Worm (Caenorhabditis elegans) whole organism, late embryonic: ENCODE data around the gene ZK354.8.

ENCODE experiments used
- C08G9.2 ChIP-seq: sonication (generic microtip); optimal IDR thresholded peaks from 2 replicates; lab custom pipeline; 2016; ENCODE audit warnings: mild to moderate bottlenecking, missing genetic modification characterization, moderate library complexity, missing compliant biosample characterization
- F13H6.1 ChIP-seq: sonication (generic microtip); optimal IDR thresholded peaks from 2 replicates; lab custom pipeline; 2016; ENCODE audit warnings: missing genetic modification characterization, missing compliant biosample characterization
- K02D7.2 ChIP-seq: sonication (generic microtip); optimal IDR thresholded peaks from 2 replicates; lab custom pipeline; 2017; ENCODE audit warnings: mild to moderate bottlenecking, missing genetic modification characterization, missing compliant biosample characterization
- K09A11.1 ChIP-seq: sonication (generic microtip); optimal IDR thresholded peaks from 2 replicates; lab custom pipeline; 2017; ENCODE audit warnings: antibody characterized with exemption, mild to moderate bottlenecking, missing genetic modification characterization, missing compliant biosample characterization; ENCODE audit not compliant: insufficient read depth
- T23F11.4 ChIP-seq: fragments of 200-800 bp; sonication (Bioruptor generic); optimal IDR thresholded peaks from 2 replicates; lab custom pipeline; 2018; ENCODE audit warnings: mild to moderate bottlenecking, missing genetic modification characterization, missing compliant biosample characterization
- Y22D7AL.16 ChIP-seq: sonication (generic microtip); optimal IDR thresholded peaks from 2 replicates; lab custom pipeline; 2016; ENCODE audit warnings: missing genetic modification characterization, missing compliant biosample characterization
- ahr-1 ChIP-seq: sonication (generic microtip); optimal IDR thresholded peaks from 2 replicates; lab custom pipeline; 2016; ENCODE audit warnings: missing genetic modification characterization, missing compliant biosample characterization
- ama-1 ChIP-seq: fragments of 150-350 bp; optimal IDR thresholded peaks from 2 replicates; lab custom pipeline; 2014
- ceh-14 ChIP-seq: sonication (generic microtip); optimal IDR thresholded peaks from 2 replicates; lab custom pipeline; 2016; ENCODE audit warnings: missing genotype, missing genetic modification characterization, missing compliant biosample characterization
- ceh-18 ChIP-seq: sonication (generic microtip); optimal IDR thresholded peaks from 2 replicates; lab custom pipeline; 2016; ENCODE audit warnings: missing genetic modification characterization, missing compliant biosample characterization
- ceh-19 ChIP-seq: fragments of 200-800 bp; sonication (Bioruptor generic); optimal IDR thresholded peaks from 2 replicates; lab custom pipeline; 2018; ENCODE audit warnings: mild to moderate bottlenecking, missing genetic modification characterization, missing compliant biosample characterization
- ceh-2 ChIP-seq: sonication (generic microtip); optimal IDR thresholded peaks from 2 replicates; lab custom pipeline; 2016; ENCODE audit warnings: missing genotype, missing genetic modification characterization, missing compliant biosample characterization
- ceh-22 ChIP-seq: sonication (generic microtip); optimal IDR thresholded peaks from 2 replicates; lab custom pipeline; 2017; ENCODE audit warnings: missing biosample characterization, missing genetic modification characterization
- ceh-24 ChIP-seq: sonication (generic microtip); optimal IDR thresholded peaks from 2 replicates; lab custom pipeline; 2016; ENCODE audit warnings: mild to moderate bottlenecking, missing genetic modification characterization, missing compliant biosample characterization
- ceh-31 ChIP-seq: sonication (generic microtip); optimal IDR thresholded peaks from 2 replicates; lab custom pipeline; 2016; ENCODE audit warnings: missing genetic modification characterization, missing compliant biosample characterization
- ceh-34 ChIP-seq: sonication (generic microtip); optimal IDR thresholded peaks from 2 replicates; lab custom pipeline; 2016; ENCODE audit warnings: mild to moderate bottlenecking, missing genetic modification characterization, missing compliant biosample characterization
- ceh-45 ChIP-seq: fragments of 200-800 bp; sonication (Bioruptor generic); IDR thresholded peaks from 2 replicates; pipeline ENCODE4 v1.3.6; 2022; ENCODE audit warnings: missing genetic modification reagents, missing genetic modification characterization, missing compliant biosample characterization
- ceh-48 ChIP-seq: sonication (generic microtip); optimal IDR thresholded peaks from 2 replicates; lab custom pipeline; 2016; ENCODE audit warnings: missing genetic modification characterization, inconsistent platforms, missing compliant biosample characterization
- ceh-6 ChIP-seq: fragments of 200-800 bp; sonication (Bioruptor generic); optimal IDR thresholded peaks from 2 replicates; lab custom pipeline; 2018; ENCODE audit warnings: mild to moderate bottlenecking, missing genetic modification characterization, missing compliant biosample characterization
- ceh-9 ChIP-seq: sonication (generic microtip); optimal IDR thresholded peaks from 2 replicates; lab custom pipeline; 2016; ENCODE audit warnings: mild to moderate bottlenecking, missing genetic modification characterization, inconsistent platforms, missing compliant biosample characterization
- dmd-4 ChIP-seq: sonication (generic microtip); optimal IDR thresholded peaks from 2 replicates; lab custom pipeline; 2016; ENCODE audit warnings: borderline replicate concordance, missing genetic modification characterization, missing compliant biosample characterization
- dve-1 ChIP-seq: sonication (generic microtip); optimal IDR thresholded peaks from 2 replicates; lab custom pipeline; 2017; ENCODE audit warnings: antibody characterized with exemption, mild to moderate bottlenecking, missing genetic modification characterization, missing compliant biosample characterization
- elt-2 ChIP-seq: sonication (generic microtip); optimal IDR thresholded peaks from 2 replicates; lab custom pipeline; 2016; ENCODE audit warnings: missing genetic modification reagents, missing genetic modification characterization, missing compliant biosample characterization
- elt-4 ChIP-seq: sonication (generic microtip); optimal IDR thresholded peaks from 2 replicates; lab custom pipeline; 2016; ENCODE audit warnings: missing genetic modification characterization, missing compliant biosample characterization
- ets-4 ChIP-seq: sonication (generic microtip); optimal IDR thresholded peaks from 2 replicates; lab custom pipeline; 2016; ENCODE audit warnings: missing genetic modification characterization, missing compliant biosample characterization
- fax-1 ChIP-seq: sonication (generic microtip); optimal IDR thresholded peaks from 2 replicates; lab custom pipeline; 2016; ENCODE audit warnings: missing genotype, missing genetic modification characterization, missing compliant biosample characterization
- fkh-10 ChIP-seq: fragments of 150-350 bp; optimal IDR thresholded peaks from 2 replicates; lab custom pipeline; 2014; ENCODE audit warnings: missing biosample characterization, missing genetic modification reagents, missing genetic modification characterization
- fkh-6 ChIP-seq: sonication (generic microtip); optimal IDR thresholded peaks from 2 replicates; lab custom pipeline; 2016; ENCODE audit warnings: missing genetic modification characterization, missing compliant biosample characterization
- gmeb-2 ChIP-seq: sonication (generic microtip); optimal IDR thresholded peaks from 2 replicates; lab custom pipeline; 2016; ENCODE audit warnings: missing genetic modification characterization, inconsistent platforms, missing compliant biosample characterization
- hlh-13 ChIP-seq: fragments of 200-800 bp; sonication (Bioruptor generic); optimal IDR thresholded peaks from 2 replicates; lab custom pipeline; 2018; ENCODE audit warnings: mild to moderate bottlenecking, missing genetic modification characterization, missing compliant biosample characterization
- hlh-6 ChIP-seq: sonication (generic microtip); optimal IDR thresholded peaks from 2 replicates; lab custom pipeline; 2016; ENCODE audit warnings: missing genotype, missing genetic modification characterization, missing compliant biosample characterization
- lim-6 ChIP-seq: sonication (generic microtip); optimal IDR thresholded peaks from 2 replicates; lab custom pipeline; 2016; ENCODE audit warnings: missing genetic modification characterization, missing compliant biosample characterization
- lin-11 ChIP-seq: fragments of 200-800 bp; sonication (Bioruptor generic); optimal IDR thresholded peaks from 2 replicates; lab custom pipeline; 2018; ENCODE audit warnings: mild to moderate bottlenecking, missing genetic modification characterization, missing compliant biosample characterization
- mec-3 ChIP-seq: sonication (generic microtip); optimal IDR thresholded peaks from 2 replicates; lab custom pipeline; 2016; ENCODE audit warnings: borderline replicate concordance, missing genetic modification characterization, missing compliant biosample characterization
- nfya-1 ChIP-seq: sonication (generic microtip); optimal IDR thresholded peaks from 2 replicates; lab custom pipeline; 2017; ENCODE audit warnings: missing genetic modification characterization, mild to moderate bottlenecking, missing compliant biosample characterization, antibody characterized with exemption, moderate library complexity
- nhr-11 ChIP-seq: fragments of 150-350 bp; optimal IDR thresholded peaks from 2 replicates; lab custom pipeline; 2014; ENCODE audit warnings: missing biosample characterization, missing genetic modification characterization
- nhr-232 ChIP-seq: sonication (generic microtip); optimal IDR thresholded peaks from 2 replicates; lab custom pipeline; 2016; ENCODE audit warnings: missing genetic modification characterization, missing compliant biosample characterization
- npax-4 ChIP-seq: sonication (generic microtip); optimal IDR thresholded peaks from 2 replicates; lab custom pipeline; 2016; ENCODE audit warnings: missing genetic modification characterization, missing compliant biosample characterization
- odd-2 ChIP-seq: sonication (generic microtip); optimal IDR thresholded peaks from 2 replicates; lab custom pipeline; 2017; ENCODE audit warnings: antibody characterized with exemption, mild to moderate bottlenecking, missing genetic modification characterization, missing compliant biosample characterization
- pat-9 ChIP-seq: fragments of 200-800 bp; sonication (Bioruptor generic); optimal IDR thresholded peaks from 2 replicates; lab custom pipeline; 2018; ENCODE audit warnings: mild to moderate bottlenecking, missing genetic modification characterization, moderate library complexity, missing compliant biosample characterization
- pax-1 ChIP-seq: fragments of 150-350 bp; optimal IDR thresholded peaks from 2 replicates; lab custom pipeline; 2014; ENCODE audit warnings: missing biosample characterization, missing genetic modification characterization
- pha-2 ChIP-seq: sonication (generic microtip); optimal IDR thresholded peaks from 2 replicates; lab custom pipeline; 2017; ENCODE audit warnings: mild to moderate bottlenecking, missing genetic modification characterization, missing compliant biosample characterization
- pha-4 ChIP-seq: fragments of 150-350 bp; optimal IDR thresholded peaks from 2 replicates; lab custom pipeline; 2018; ENCODE audit warnings: missing biosample characterization, missing genetic modification reagents, missing genetic modification characterization
- pqm-1 ChIP-seq: sonication (generic microtip); optimal IDR thresholded peaks from 2 replicates; lab custom pipeline; 2016; ENCODE audit warnings: missing genetic modification characterization, missing compliant biosample characterization
- pros-1 ChIP-seq: fragments of 150-350 bp; optimal IDR thresholded peaks from 2 replicates; lab custom pipeline; 2014; ENCODE audit warnings: missing biosample characterization, missing genetic modification reagents, missing genetic modification characterization
- rnt-1 ChIP-seq: sonication (generic microtip); optimal IDR thresholded peaks from 2 replicates; lab custom pipeline; 2016; ENCODE audit warnings: missing genetic modification characterization, missing compliant biosample characterization
- sdc-2 ChIP-seq: sonication (generic microtip); optimal IDR thresholded peaks from 2 replicates; lab custom pipeline; 2016; ENCODE audit warnings: missing genotype, missing genetic modification characterization, missing compliant biosample characterization
- sox-2 ChIP-seq: fragments of 200-800 bp; sonication (Bioruptor generic); IDR thresholded peaks from 2 replicates; pipeline ENCODE4 v1.3.6; 2022; ENCODE audit warnings: missing genetic modification reagents, missing genetic modification characterization, missing compliant biosample characterization
- sox-4 ChIP-seq: sonication (generic microtip); optimal IDR thresholded peaks from 2 replicates; lab custom pipeline; 2017; ENCODE audit warnings: mild to moderate bottlenecking, missing genetic modification characterization, inconsistent platforms, missing compliant biosample characterization
- tbx-2 ChIP-seq: sonication (generic microtip); optimal IDR thresholded peaks from 2 replicates; lab custom pipeline; 2016; ENCODE audit warnings: missing genetic modification characterization, missing compliant biosample characterization
- tbx-7 ChIP-seq: sonication (generic microtip); optimal IDR thresholded peaks from 2 replicates; lab custom pipeline; 2016; ENCODE audit warnings: missing genotype, missing genetic modification characterization, missing compliant biosample characterization
- unc-55 ChIP-seq: sonication (generic microtip); optimal IDR thresholded peaks from 2 replicates; lab custom pipeline; 2017; ENCODE audit warnings: missing biosample characterization, missing genetic modification reagents, missing genetic modification characterization
- unc-86 ChIP-seq: sonication (generic microtip); optimal IDR thresholded peaks from 2 replicates; lab custom pipeline; 2016; ENCODE audit warnings: missing genetic modification characterization, missing compliant biosample characterization
- ztf-16 ChIP-seq: sonication (generic microtip); optimal IDR thresholded peaks from 2 replicates; lab custom pipeline; 2017; ENCODE audit warnings: missing genetic modification characterization, missing compliant biosample characterization

ZK354.8 gene

ce11 chrIV:5334518-5334917 lies 28.6 kb upstream of the ZK354.8 start:
- TF ChIP-seq sox-2 (peak; percentile 22; the same call in 1 of the 2 replicates), pat-9 (tag; lab: Kevin White, UChicago) (no peak), elt-4 (no peak), K09A11.1 (tag; lab: Kevin White, UChicago) (peak; percentile 50), ceh-34 (tag; lab: Kevin White, UChicago) (peak; percentile 48), pax-1 (tag; lab: Kevin White, UChicago) (no peak), nhr-232 (tag; lab: Kevin White, UChicago) (peak; percentile 22), odd-2 (tag; lab: Kevin White, UChicago) (no peak), hlh-13 (peak; percentile 68), unc-55 (peak; percentile 5), T23F11.4 (GFP tag; lab: Kevin White, UChicago) (no peak), ztf-16 (tag; lab: Kevin White, UChicago) (peak; percentile 49), nhr-11 (tag; lab: Kevin White, UChicago) (no peak), pha-2 (tag; lab: Kevin White, UChicago) (peak; percentile 38), unc-86 (peak; percentile 34), fkh-6 (tag; lab: Kevin White, UChicago) (peak; percentile 58), ceh-6 (GFP tag; lab: Kevin White, UChicago) (no peak), tbx-2 (tag; lab: Kevin White, UChicago) (peak; percentile 45), gmeb-2 (tag; lab: Kevin White, UChicago) (peak; percentile 78), pha-4 (tag; lab: Kevin White, UChicago) (no peak), ceh-48 (tag; lab: Kevin White, UChicago) (no peak), K02D7.2 (peak; percentile 17), lin-11 (tag; lab: Kevin White, UChicago) (peak; percentile 61), lim-6 (tag; lab: Kevin White, UChicago) (no peak), dve-1 (tag; lab: Kevin White, UChicago) (peak; percentile 30), ets-4 (no peak), ceh-18 (peak; percentile 42), sox-4 (tag; lab: Kevin White, UChicago) (peak; percentile 73), nfya-1 (peak; percentile 20), fax-1 (tag; lab: Kevin White, UChicago) (peak; percentile 60), Y22D7AL.16 (tag; lab: Kevin White, UChicago) (peak; percentile 63), rnt-1 (tag; lab: Kevin White, UChicago) (peak; percentile 15), ahr-1 (tag; lab: Kevin White, UChicago) (no peak), pqm-1 (tag; lab: Kevin White, UChicago) (peak; percentile 3), mec-3 (tag; lab: Kevin White, UChicago) (no peak), npax-4 (tag; lab: Kevin White, UChicago) (no peak), C08G9.2 (tag; lab: Kevin White, UChicago) (peak; percentile 43), dmd-4 (no peak), ceh-19 (GFP tag; lab: Kevin White, UChicago) (peak; percentile 63), ceh-24 (tag; lab: Kevin White, UChicago) (peak; percentile 15), ceh-45 (GFP tag; lab: Robert Waterston, UW) (0 out of 2 replicates have a peak, but pooled peaks have one; percentile 64), ceh-14 (peak; percentile 57), ceh-31 (tag; lab: Kevin White, UChicago) (peak; percentile 35), ceh-9 (tag; lab: Kevin White, UChicago) (no peak), sdc-2 (tag; lab: Kevin White, UChicago) (peak; percentile 16), ceh-2 (tag; lab: Kevin White, UChicago) (peak; percentile 27), ama-1 (lab: Kevin White, UChicago) (no peak), F13H6.1 (tag; lab: Kevin White, UChicago) (peak; percentile 35), elt-2 (tag; lab: Kevin White, UChicago) (peak; percentile 72), tbx-7 (tag; lab: Kevin White, UChicago) (no peak), hlh-6 (tag; lab: Kevin White, UChicago) (no peak), fkh-10 (GFP tag; lab: Kevin White, UChicago) (no peak), ceh-22 (no peak), pros-1 (tag; lab: Kevin White, UChicago) (no peak)
